Worm (Caenorhabditis elegans): ENCODE results near the gene ugt-59.

ce11 chrIV:10391827-10392226, 31.4 kb downstream of the ugt-59 start, which contains the start of gene spe-26:
- no peak for TF ChIP-seq C04F5.9 (tag; optimal IDR thresholded peaks at IDR 0.05)
- TF ChIP-seq dpl-1 (GFP tag; optimal IDR thresholded peaks at IDR 0.05): no peak
- no peak for TF ChIP-seq lsy-2 (tag; optimal IDR thresholded peaks at IDR 0.05)
- no peak for TF ChIP-seq unc-62 (GFP tag; optimal IDR thresholded peaks at IDR 0.05)
- TF ChIP-seq snpc-4 (tag; optimal IDR thresholded peaks at IDR 0.05): no peak
- TF ChIP-seq nhr-71 (tag; optimal IDR thresholded peaks at IDR 0.05): no peak
- TF ChIP-seq mep-1 (tag; optimal IDR thresholded peaks at IDR 0.05): no peak
- TF ChIP-seq nhr-11 (tag; optimal IDR thresholded peaks at IDR 0.05): no peak
